Worm (Caenorhabditis elegans) whole organism, midembryonic: ENCODE data around the gene spe-41.

Source experiments
- T22C8.4 ChIP-seq: fragments of 200-800 bp; sonication (Bioruptor generic); IDR thresholded peaks from 2 replicates; pipeline ENCODE4 v1.3.6; 2022; ENCODE audit warnings: missing genetic modification characterization, missing compliant biosample characterization
- klf-2 ChIP-seq: fragments of 200-800 bp; sonication (Bioruptor generic); conservative IDR thresholded peaks from 2 replicates; pipeline ENCODE4 v1.3.6; 2022; ENCODE audit warnings: missing genetic modification reagents, missing genetic modification characterization, missing compliant biosample characterization
- med-1 ChIP-seq: sonication (generic microtip); optimal IDR thresholded peaks from 2 replicates; lab custom pipeline; 2017; ENCODE audit warnings: missing genetic modification characterization, mild to moderate bottlenecking, missing compliant biosample characterization, antibody characterized with exemption, missing genetic modification reagents; ENCODE audit not compliant: insufficient read depth

DNA sequence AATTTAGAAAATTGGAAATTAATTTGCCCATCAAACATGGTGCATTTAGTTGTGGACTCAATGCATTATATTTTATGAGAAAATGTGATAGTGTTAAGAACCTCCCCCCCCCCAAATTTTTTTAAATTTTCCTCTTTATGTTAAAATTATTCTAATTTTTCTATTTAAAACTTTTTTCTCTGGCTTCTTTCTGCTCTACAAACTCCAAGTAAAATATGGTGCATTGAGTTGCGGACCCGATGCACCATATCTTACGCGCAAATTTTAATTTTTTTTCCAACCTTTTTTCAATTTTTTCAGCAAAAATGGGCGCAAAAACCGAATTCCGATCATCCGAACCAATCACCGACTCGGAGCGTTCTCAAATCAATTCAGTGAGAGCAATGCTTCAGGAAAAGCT, 38.3 kb upstream of the spe-41 start, which contains the start of gene C34C12.6:
- TF ChIP-seq med-1 (GFP tag; lab: Kevin White, UChicago) (no peak), klf-2 (GFP tag; lab: Robert Waterston, UW) (no peak), T22C8.4 (GFP tag; lab: Robert Waterston, UW) (no peak)
